Worm (Caenorhabditis elegans) whole organism, mixed stage, embryonic: ENCODE measurements around the gene Y51H4A.24.

Experiments
- blmp-1 ChIP-seq: fragments of 150-350 bp; optimal IDR thresholded peaks from 2 replicates; lab custom pipeline; 2014; ENCODE audit warnings: missing biosample characterization, missing genetic modification characterization
- ceh-43 ChIP-seq: fragments of 200-800 bp; sonication (Bioruptor generic); optimal IDR thresholded peaks from 2 replicates; lab custom pipeline; 2018; ENCODE audit warnings: mild to moderate bottlenecking, missing genetic modification characterization, moderate library complexity, missing compliant biosample characterization
- ceh-83 ChIP-seq: fragments of 200-800 bp; sonication (Bioruptor generic); optimal IDR thresholded peaks from 2 replicates; lab custom pipeline; 2018; ENCODE audit warnings: mild to moderate bottlenecking, missing genetic modification characterization, missing compliant biosample characterization
- ces-1 ChIP-seq: fragments of 150-350 bp; optimal IDR thresholded peaks from 2 replicates; lab custom pipeline; 2014; ENCODE audit warnings: missing biosample characterization, missing genetic modification reagents, missing genetic modification characterization
- cnd-1 ChIP-seq: fragments of 200-800 bp; sonication (Bioruptor generic); optimal IDR thresholded peaks from 2 replicates; lab custom pipeline; 2018; ENCODE audit warnings: mild to moderate bottlenecking, missing genetic modification characterization, missing compliant biosample characterization
- drap-1 ChIP-seq: fragments of 200-800 bp; sonication (Bioruptor generic); optimal IDR thresholded peaks from 3 replicates; lab custom pipeline; 2018; ENCODE audit warnings: mild to moderate bottlenecking, missing genetic modification characterization, missing compliant biosample characterization
- flh-1 ChIP-seq: fragments of 200-800 bp; sonication (Bioruptor generic); optimal IDR thresholded peaks from 2 replicates; lab custom pipeline; 2018; ENCODE audit warnings: mild to moderate bottlenecking, missing genetic modification characterization, moderate library complexity, missing compliant biosample characterization
- ham-2 ChIP-seq: fragments of 200-800 bp; sonication (Bioruptor generic); optimal IDR thresholded peaks from 2 replicates; lab custom pipeline; 2018; ENCODE audit warnings: mild to moderate bottlenecking, missing genetic modification characterization, missing compliant biosample characterization
- hlh-1 ChIP-seq: fragments of 150-350 bp; optimal IDR thresholded peaks from 2 replicates; lab custom pipeline; 2014; ENCODE audit warnings: missing biosample characterization, missing genetic modification reagents, missing genetic modification characterization
- lin-13 ChIP-seq: fragments of 150-350 bp; optimal IDR thresholded peaks from 2 replicates; lab custom pipeline; 2014; ENCODE audit warnings: missing biosample characterization, missing genetic modification characterization
- lin-32 ChIP-seq: fragments of 200-800 bp; sonication (Bioruptor generic); optimal IDR thresholded peaks from 2 replicates; lab custom pipeline; 2018; ENCODE audit warnings: mild to moderate bottlenecking, missing genetic modification characterization, missing compliant biosample characterization
- mep-1 ChIP-seq: fragments of 150-350 bp; optimal IDR thresholded peaks from 2 replicates; lab custom pipeline; 2017; ENCODE audit warnings: missing biosample characterization, missing genetic modification reagents, missing genetic modification characterization, inconsistent platforms
- mls-2 ChIP-seq: sonication (generic microtip); optimal IDR thresholded peaks from 2 replicates; lab custom pipeline; 2016; ENCODE audit warnings: mild to moderate bottlenecking, missing genetic modification characterization, moderate library complexity, missing compliant biosample characterization
- nhr-12 ChIP-seq: fragments of 150-350 bp; optimal IDR thresholded peaks from 2 replicates; lab custom pipeline; 2014; ENCODE audit warnings: missing biosample characterization, missing genetic modification characterization
- nhr-237 ChIP-seq: fragments of 150-350 bp; optimal IDR thresholded peaks from 2 replicates; lab custom pipeline; 2014; ENCODE audit warnings: missing biosample characterization, missing genetic modification characterization
- nhr-28 ChIP-seq: fragments of 150-350 bp; optimal IDR thresholded peaks from 2 replicates; lab custom pipeline; 2014; ENCODE audit warnings: missing biosample characterization, missing genetic modification characterization
- nhr-76 ChIP-seq: sonication (generic microtip); optimal IDR thresholded peaks from 2 replicates; lab custom pipeline; 2017; ENCODE audit warnings: missing biosample characterization, missing genetic modification characterization
- pha-4 ChIP-seq: fragments of 150-350 bp; optimal IDR thresholded peaks from 2 replicates; lab custom pipeline; 2018; ENCODE audit warnings: missing biosample characterization, missing genetic modification reagents, missing genetic modification characterization
- sem-2 ChIP-seq: fragments of 200-800 bp; sonication (Bioruptor generic); optimal IDR thresholded peaks from 2 replicates; lab custom pipeline; 2018; ENCODE audit warnings: mild to moderate bottlenecking, missing genetic modification characterization, missing compliant biosample characterization
- snpc-4 ChIP-seq: fragments of 150-350 bp; optimal IDR thresholded peaks from 2 replicates; lab custom pipeline; 2014; ENCODE audit warnings: missing biosample characterization, missing genetic modification characterization
- sptf-1 ChIP-seq: sonication (generic microtip); optimal IDR thresholded peaks from 2 replicates; lab custom pipeline; 2017; ENCODE audit warnings: mild to moderate bottlenecking, missing genetic modification characterization, moderate library complexity, missing compliant biosample characterization
- tbx-8 ChIP-seq: fragments of 200-800 bp; sonication (Bioruptor generic); optimal IDR thresholded peaks from 2 replicates; lab custom pipeline; 2018; ENCODE audit warnings: mild to moderate bottlenecking, missing genetic modification characterization, moderate library complexity, missing compliant biosample characterization
- unc-120 ChIP-seq: sonication (generic microtip); optimal IDR thresholded peaks from 2 replicates; lab custom pipeline; 2017; ENCODE audit warnings: missing genetic modification characterization, missing compliant biosample characterization; ENCODE audit not compliant: poor library complexity, severe bottlenecking
- unc-39 ChIP-seq: fragments of 150-350 bp; optimal IDR thresholded peaks from 2 replicates; lab custom pipeline; 2014; ENCODE audit warnings: missing biosample characterization, missing genetic modification characterization
- zip-8 ChIP-seq: fragments of 150-350 bp; optimal IDR thresholded peaks from 2 replicates; lab custom pipeline; 2014; ENCODE audit warnings: missing biosample characterization, missing genetic modification characterization
- ztf-11 ChIP-seq: fragments of 150-350 bp; optimal IDR thresholded peaks from 2 replicates; lab custom pipeline; 2014; ENCODE audit warnings: missing biosample characterization, missing genetic modification characterization

The Y51H4A.24 gene

DNA sequence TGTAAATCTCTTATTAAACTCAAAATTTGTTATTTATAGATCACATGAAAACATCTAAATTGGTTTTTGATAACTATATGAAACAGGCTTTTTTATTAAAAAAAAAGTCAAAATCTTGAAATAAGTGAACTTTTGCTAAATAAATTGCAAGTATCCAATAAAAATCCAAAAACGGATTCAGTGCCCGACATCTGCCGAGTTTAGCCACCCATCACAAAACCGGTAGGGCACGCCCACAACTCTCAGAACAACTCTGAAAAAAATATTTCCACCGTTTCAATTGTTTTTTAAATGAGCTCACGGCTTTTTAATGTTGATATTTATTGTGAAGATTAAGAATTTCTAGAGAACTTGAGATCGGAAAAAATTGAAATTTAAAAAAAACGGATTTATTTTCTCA, 31.0 kb downstream of the Y51H4A.24 start:
- TF ChIP-seq nhr-12, result no peak
- TF ChIP-seq, all 35 proteins: peak for 0

DNA sequence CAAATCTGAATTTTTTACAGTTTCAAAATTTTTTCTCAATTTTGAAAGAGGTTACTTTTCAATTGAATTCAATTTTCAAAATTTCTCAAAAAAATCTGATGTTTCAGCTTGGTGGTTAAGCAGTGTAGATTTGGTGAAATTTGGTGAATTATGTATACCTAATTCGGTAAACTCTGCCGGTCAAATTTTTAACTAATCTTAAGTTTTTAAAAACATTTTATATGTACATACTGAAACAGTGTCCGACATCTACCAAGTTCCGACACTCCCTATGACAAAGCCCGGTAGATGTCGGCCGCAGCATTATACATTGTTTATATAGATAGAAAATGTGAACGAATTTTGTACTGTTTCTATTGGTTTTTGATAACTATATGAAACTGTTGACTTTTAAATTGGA, 33.7 kb downstream of the Y51H4A.24 start:
- TF ChIP-seq flh-1, result no peak
- no peak for TF ChIP-seq mls-2 (tag; lab: Kevin White, UChicago)
- TF ChIP-seq sptf-1 (tag; lab: Kevin White, UChicago), result no peak
- no peak for TF ChIP-seq ham-2
- no peak for TF ChIP-seq snpc-4 (tag; lab: Kevin White, UChicago)
- no peak for TF ChIP-seq lin-32 (GFP tag; lab: Kevin White, UChicago)
- TF ChIP-seq ces-1, result no peak
- no peak for TF ChIP-seq drap-1
- TF ChIP-seq ceh-43 (GFP tag; lab: Kevin White, UChicago), result no peak
- TF ChIP-seq lin-13 (tag; lab: Kevin White, UChicago), result no peak
- TF ChIP-seq blmp-1 (tag; lab: Kevin White, UChicago), result no peak
- TF ChIP-seq nhr-76 (tag; lab: Kevin White, UChicago), result no peak
- TF ChIP-seq mep-1 (tag; lab: Kevin White, UChicago), result no peak
- no peak for TF ChIP-seq nhr-237

DNA sequence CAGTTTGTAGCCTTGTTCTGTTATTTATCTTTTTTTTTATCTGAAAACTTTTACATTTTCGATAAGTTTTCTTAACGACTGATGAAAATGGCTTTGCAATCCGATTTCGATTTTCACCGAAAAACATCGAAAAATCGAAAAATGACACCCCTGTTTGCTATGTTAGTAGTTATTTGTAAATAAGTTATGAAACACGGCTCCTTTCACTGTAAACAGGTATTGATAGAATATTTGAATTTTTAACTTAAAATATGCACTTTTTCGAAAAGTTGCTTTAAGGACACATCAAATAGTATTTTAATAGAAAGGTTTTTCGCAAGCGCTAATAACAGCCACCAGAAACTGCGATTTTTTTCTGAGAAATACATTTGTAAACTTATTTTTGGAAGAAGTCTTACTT, 44.2 kb downstream of the Y51H4A.24 start:
- TF ChIP-seq pha-4 (tag; lab: Kevin White, UChicago) (no peak), lin-32 (GFP tag; lab: Kevin White, UChicago) (no peak), zip-8 (tag; lab: Kevin White, UChicago) (no peak), mep-1 (tag; lab: Kevin White, UChicago) (no peak), ces-1 (no peak), lin-13 (tag; lab: Kevin White, UChicago) (no peak), cnd-1 (tag; lab: Kevin White, UChicago) (no peak), tbx-8 (GFP tag; lab: Kevin White, UChicago) (no peak), nhr-76 (tag; lab: Kevin White, UChicago) (no peak), sem-2 (GFP tag; lab: Kevin White, UChicago) (no peak), unc-39 (tag; lab: Kevin White, UChicago) (no peak), ceh-83 (GFP tag; lab: Kevin White, UChicago) (no peak)

DNA sequence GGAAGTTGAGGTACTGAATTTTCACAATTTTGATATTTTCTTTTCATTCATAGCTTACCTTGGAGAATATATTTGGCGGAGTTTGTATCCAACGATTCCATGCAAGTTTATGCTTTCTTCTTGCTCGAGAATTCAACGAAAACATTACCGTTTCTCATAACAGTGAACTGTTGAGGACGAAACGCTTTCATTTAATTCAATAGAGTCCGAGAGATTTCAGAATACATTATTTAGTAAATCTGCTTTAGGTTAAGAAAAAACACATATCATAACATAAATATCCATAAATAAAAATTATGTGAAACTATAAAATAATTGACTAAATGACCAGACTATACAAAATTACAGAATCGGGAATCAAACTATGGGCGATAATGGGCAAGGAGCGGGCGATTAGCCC, 46.1 kb downstream of the Y51H4A.24 start, which contains the start of gene Y51H4A.941:
Gene Y51H4A.941 (minus strand): TSS at position 101 of the 400 bp plus-strand sequence.
- no peak for TF ChIP-seq drap-1
- TF ChIP-seq nhr-28 (tag; lab: Kevin White, UChicago), result no peak
- TF ChIP-seq blmp-1 (tag; lab: Kevin White, UChicago), result no peak
- no peak for TF ChIP-seq ztf-11 (tag; lab: Kevin White, UChicago)
- no peak for TF ChIP-seq hlh-1 (tag; lab: Kevin White, UChicago)
- no peak for TF ChIP-seq cnd-1 (tag; lab: Kevin White, UChicago)
- no peak for TF ChIP-seq sptf-1 (tag; lab: Kevin White, UChicago)
- TF ChIP-seq snpc-4 (tag; lab: Kevin White, UChicago), result no peak
- TF ChIP-seq unc-120 (tag; lab: Kevin White, UChicago), result no peak
